Worm (Caenorhabditis elegans) whole organism, young adult: ENCODE results near the gene nlp-71.

Source experiments
- F49E8.2 ChIP-seq: sonication (generic microtip); optimal IDR thresholded peaks from 3 replicates; lab custom pipeline; 2017; ENCODE audit warnings: missing genetic modification characterization, mild to moderate bottlenecking, missing compliant biosample characterization, antibody characterized with exemption, moderate library complexity; ENCODE audit not compliant: insufficient read depth
- T26A5.8 ChIP-seq: sonication (generic microtip); optimal IDR thresholded peaks from 2 replicates; lab custom pipeline; 2016; ENCODE audit warnings: missing genetic modification characterization, missing compliant biosample characterization

DNA sequence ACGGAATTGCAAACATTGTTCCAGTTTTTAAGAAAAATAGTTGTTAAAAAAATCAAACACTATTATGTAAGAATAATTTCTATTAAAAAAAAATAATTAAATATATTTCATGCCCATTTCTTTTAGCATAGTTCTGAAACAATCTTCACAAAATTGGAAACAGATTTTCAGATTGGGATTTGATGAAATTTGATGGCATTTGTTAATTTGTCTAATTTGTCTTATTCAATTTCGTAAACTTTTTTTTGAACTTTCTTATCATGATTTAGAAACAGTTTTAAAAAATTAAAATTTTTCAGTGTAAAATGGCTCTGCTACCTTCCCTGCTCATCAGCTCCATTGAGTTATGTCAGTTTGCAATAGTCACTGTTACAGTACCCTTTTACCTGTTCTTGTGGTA is 8.5 kb downstream of the nlp-71 start, which contains the start of gene srv-13:
- TF ChIP-seq F49E8.2 (tag; lab: Kevin White, UChicago) (no peak), T26A5.8 (no peak)
